Fruit fly (Drosophila melanogaster) whole organism, embryonic: ENCODE data around the gene udt.

Source experiments
- Adf1 ChIP-seq: fragments of 200-800 bp; sonication (Bioruptor generic); IDR thresholded peaks from 2 replicates; pipeline ENCODE4 v1.3.6; 2022; ENCODE audit warnings: missing biosample characterization, missing genetic modification characterization
- B-H2 ChIP-seq: fragments of 200-800 bp; sonication (Bioruptor generic); optimal IDR thresholded peaks from 2 replicates; lab custom pipeline; 2018; ENCODE audit warnings: missing biosample characterization, mild to moderate bottlenecking, missing genetic modification characterization
- CG11085 ChIP-seq: fragments of 200-800 bp; sonication (Bioruptor generic); IDR thresholded peaks from 2 replicates; pipeline ENCODE4 v1.3.6; 2022; ENCODE audit warnings: missing biosample characterization, missing genetic modification characterization
- CG1233 ChIP-seq: fragments of 200-800 bp; sonication (Bioruptor generic); optimal IDR thresholded peaks from 4 replicates; lab custom pipeline; 2018; ENCODE audit warnings: missing biosample characterization, mild to moderate bottlenecking, missing genetic modification characterization
- CG12659 ChIP-seq: fragments of 200-800 bp; sonication (Bioruptor generic); optimal IDR thresholded peaks from 3 replicates; lab custom pipeline; 2017; ENCODE audit warnings: mild to moderate bottlenecking, missing biosample characterization, missing genetic modification reagents, missing genetic modification characterization
- CG13894 ChIP-seq: fragments of 200-800 bp; sonication (Bioruptor generic); optimal IDR thresholded peaks from 3 replicates; lab custom pipeline; 2018; ENCODE audit warnings: missing biosample characterization, mild to moderate bottlenecking, missing genetic modification characterization, moderate library complexity
- CG14710 ChIP-seq: fragments of 200-800 bp; sonication (Bioruptor generic); optimal IDR thresholded peaks from 3 replicates; lab custom pipeline; 2019; ENCODE audit warnings: missing biosample characterization, mild to moderate bottlenecking, missing genetic modification characterization, moderate library complexity
- CG15073 ChIP-seq: fragments of 200-800 bp; sonication (Bioruptor generic); optimal IDR thresholded peaks from 2 replicates; lab custom pipeline; 2016; ENCODE audit warnings: missing biosample characterization, missing genetic modification characterization
- CG17912 ChIP-seq: fragments of 200-800 bp; sonication (Bioruptor generic); optimal IDR thresholded peaks from 2 replicates; lab custom pipeline; 2018; ENCODE audit warnings: missing biosample characterization, mild to moderate bottlenecking, missing genetic modification characterization
- CG18476 ChIP-seq: fragments of 200-800 bp; sonication (Bioruptor generic); optimal IDR thresholded peaks from 2 replicates; lab custom pipeline; 2016; ENCODE audit warnings: missing biosample characterization, mild to moderate bottlenecking, missing genetic modification characterization
- CG2712 ChIP-seq: fragments of 200-800 bp; optimal IDR thresholded peaks from 3 replicates; lab custom pipeline; 2019; ENCODE audit warnings: missing biosample characterization, mild to moderate bottlenecking, missing genetic modification characterization, moderate library complexity
- CG34376 ChIP-seq: fragments of 200-800 bp; sonication (Bioruptor generic); optimal IDR thresholded peaks from 2 replicates; lab custom pipeline; 2018; ENCODE audit warnings: missing biosample characterization, mild to moderate bottlenecking, missing genetic modification characterization
- CG42726 ChIP-seq: fragments of 200-800 bp; sonication (Bioruptor generic); IDR thresholded peaks from 2 replicates; pipeline ENCODE4 v1.3.6; 2022; ENCODE audit warnings: missing biosample characterization, missing genetic modification characterization; ENCODE audit not compliant: partially characterized antibody
- CG7786 ChIP-seq: fragments of 200-800 bp; sonication (Bioruptor generic); optimal IDR thresholded peaks from 2 replicates; lab custom pipeline; 2016; ENCODE audit warnings: missing biosample characterization, missing genetic modification characterization
- CG8388 ChIP-seq: fragments of 200-800 bp; sonication (Bioruptor generic); optimal IDR thresholded peaks from 2 replicates; lab custom pipeline; 2019; ENCODE audit warnings: missing biosample characterization, mild to moderate bottlenecking, missing genetic modification characterization, moderate library complexity
- CG9876 ChIP-seq: fragments of 200-800 bp; sonication (Bioruptor generic); optimal IDR thresholded peaks from 2 replicates; lab custom pipeline; 2016; ENCODE audit warnings: missing biosample characterization, missing genetic modification characterization
- CkIIα-i1 ChIP-seq: fragments of 200-800 bp; sonication (Bioruptor generic); IDR thresholded peaks from 2 replicates; pipeline ENCODE4 v1.3.6; 2022; ENCODE audit warnings: missing biosample characterization, missing genetic modification characterization
- CoRest ChIP-seq: fragments of 200-800 bp; sonication (Bioruptor generic); optimal IDR thresholded peaks from 3 replicates; lab custom pipeline; 2018; ENCODE audit warnings: missing biosample characterization, mild to moderate bottlenecking, missing genetic modification characterization, moderate library complexity
- D19B ChIP-seq: fragments of 200-800 bp; sonication (Bioruptor generic); optimal IDR thresholded peaks from 2 replicates; lab custom pipeline; 2017; ENCODE audit warnings: missing biosample characterization, mild to moderate bottlenecking, missing genetic modification characterization
- Eip74EF ChIP-seq, 2 experiments: fragments of 200-800 bp in 1 of 2; fragments of >200 bp in 1 of 2; sonication (Bioruptor generic) in 1 of 2; optimal IDR thresholded peaks; 2 replicates each; lab custom pipeline; 2017 to 2019; ENCODE audit warnings: missing biosample characterization in 2 of 2, missing genetic modification characterization in 2 of 2, mild to moderate bottlenecking in 1 of 2, moderate library complexity in 1 of 2
- GATAe ChIP-seq: fragments of 200-800 bp; sonication (Bioruptor generic); conservative IDR thresholded peaks from 2 replicates; pipeline ENCODE4 v1.3.6; 2022; ENCODE audit warnings: missing biosample characterization, missing genetic modification characterization
- HLH4C ChIP-seq: fragments of 200-800 bp; sonication (Bioruptor generic); IDR thresholded peaks from 3 replicates; pipeline ENCODE4 v1.3.6; 2022; ENCODE audit warnings: missing biosample characterization, missing genetic modification characterization; ENCODE audit not compliant: partially characterized antibody
- HmgD ChIP-seq: fragments of 200-800 bp; sonication (Bioruptor generic); optimal IDR thresholded peaks from 3 replicates; lab custom pipeline; 2016; ENCODE audit warnings: missing biosample characterization, missing genetic modification characterization
- MBD-R2 ChIP-seq: fragments of 200-800 bp; sonication (Bioruptor generic); IDR thresholded peaks from 2 replicates; pipeline ENCODE4 v1.3.6; 2022; ENCODE audit warnings: missing biosample characterization, missing genetic modification characterization
- Ravus ChIP-seq: fragments of 200-800 bp; sonication (Bioruptor generic); IDR thresholded peaks from 2 replicates; pipeline ENCODE4 v1.3.6; 2022; ENCODE audit warnings: missing biosample characterization, missing genetic modification characterization
- Taf1 ChIP-seq: fragments of 200-800 bp; sonication (Bioruptor generic); IDR thresholded peaks from 2 replicates; pipeline ENCODE4 v1.3.6; 2022; ENCODE audit warnings: missing biosample characterization, missing genetic modification characterization
- bsh ChIP-seq, 2 experiments: fragments of 200-800 bp; sonication (Bioruptor generic); optimal IDR thresholded peaks; 2 replicates each; lab custom pipeline; 2017 to 2018; ENCODE audit warnings: mild to moderate bottlenecking in 2 of 2, missing biosample characterization in 2 of 2, missing genetic modification characterization in 2 of 2, moderate library complexity in 1 of 2
- caup ChIP-seq: fragments of 200-800 bp; sonication (Bioruptor generic); optimal IDR thresholded peaks from 3 replicates; lab custom pipeline; 2017; ENCODE audit warnings: missing biosample characterization, mild to moderate bottlenecking, missing genetic modification characterization, moderate library complexity; ENCODE audit not compliant: severe bottlenecking
- chinmo ChIP-seq: fragments of 200-800 bp; sonication (Bioruptor generic); IDR thresholded peaks from 4 replicates; pipeline ENCODE4 v1.3.6; 2022; ENCODE audit warnings: missing biosample characterization, missing genetic modification characterization; ENCODE audit not compliant: partially characterized antibody
- dmrt11E ChIP-seq: fragments of 200-800 bp; sonication (Bioruptor generic); optimal IDR thresholded peaks from 3 replicates; lab custom pipeline; 2018; ENCODE audit warnings: missing biosample characterization, mild to moderate bottlenecking, missing genetic modification characterization, moderate library complexity
- ems ChIP-seq: fragments of 200-800 bp; sonication (Bioruptor generic); optimal IDR thresholded peaks from 3 replicates; lab custom pipeline; 2016; ENCODE audit warnings: missing biosample characterization, missing genetic modification characterization
- ewg ChIP-seq: fragments of 200-800 bp; sonication (Bioruptor generic); optimal IDR thresholded peaks from 3 replicates; lab custom pipeline; 2017; ENCODE audit warnings: mild to moderate bottlenecking, missing biosample characterization, missing genetic modification reagents, missing genetic modification characterization
- exex ChIP-seq: fragments of 200-800 bp; sonication (Bioruptor generic); optimal IDR thresholded peaks from 4 replicates; lab custom pipeline; 2018; ENCODE audit warnings: missing biosample characterization, mild to moderate bottlenecking, missing genetic modification characterization, moderate library complexity
- fu2 ChIP-seq: fragments of 200-800 bp; sonication (Bioruptor generic); optimal IDR thresholded peaks from 2 replicates; lab custom pipeline; 2016; ENCODE audit warnings: missing biosample characterization, missing genetic modification characterization
- gem ChIP-seq: fragments of 200-800 bp; sonication (Bioruptor generic); optimal IDR thresholded peaks from 2 replicates; lab custom pipeline; 2019; ENCODE audit warnings: missing biosample characterization, mild to moderate bottlenecking, missing genetic modification characterization, moderate library complexity
- grau ChIP-seq: fragments of 200-800 bp; optimal IDR thresholded peaks from 3 replicates; lab custom pipeline; 2019; ENCODE audit warnings: missing biosample characterization, mild to moderate bottlenecking, missing genetic modification characterization, moderate library complexity
- gro ChIP-seq: fragments of 200-800 bp; sonication (Bioruptor generic); optimal IDR thresholded peaks from 2 replicates; lab custom pipeline; 2016; ENCODE audit warnings: missing biosample characterization, missing genetic modification characterization
- h ChIP-seq: fragments of >200 bp; optimal IDR thresholded peaks from 2 replicates; lab custom pipeline; 2017
- kah ChIP-seq: fragments of 200-800 bp; sonication (Bioruptor generic); optimal IDR thresholded peaks from 2 replicates; lab custom pipeline; 2018; ENCODE audit warnings: missing biosample characterization, mild to moderate bottlenecking, missing genetic modification characterization
- lmd ChIP-seq: fragments of 200-800 bp; sonication (Bioruptor generic); IDR thresholded peaks from 2 replicates; pipeline ENCODE4 v1.3.6; 2022; ENCODE audit warnings: missing biosample characterization, missing genetic modification characterization
- peb ChIP-seq: fragments of 200-800 bp; sonication (Bioruptor generic); IDR thresholded peaks from 2 replicates; pipeline ENCODE4 v1.3.6; 2022; ENCODE audit warnings: missing biosample characterization, missing genetic modification characterization
- pita ChIP-seq: fragments of 200-800 bp; sonication (Bioruptor generic); optimal IDR thresholded peaks from 2 replicates; lab custom pipeline; 2017; ENCODE audit warnings: missing biosample characterization, mild to moderate bottlenecking, missing genetic modification characterization
- prd ChIP-seq, 3 experiments: fragments of >200 bp in 2 of 3; fragments of 200-800 bp in 1 of 3; sonication (Bioruptor generic) in 1 of 3; optimal IDR thresholded peaks in 2 of 3; IDR thresholded peaks in 1 of 3; 2 replicates in 2 of 3; 3 replicates in 1 of 3; pipeline versions ENCODE4 v1.3.6 to Lab custom; 2017 to 2022; ENCODE audit warnings: missing biosample characterization in 1 of 3, missing genetic modification characterization in 1 of 3
- pros ChIP-seq: fragments of 200-800 bp; sonication (Bioruptor generic); optimal IDR thresholded peaks from 3 replicates; lab custom pipeline; 2019; ENCODE audit warnings: missing biosample characterization, mild to moderate bottlenecking, missing genetic modification characterization, moderate library complexity
- run ChIP-seq: fragments of 200-800 bp; sonication (Bioruptor generic); optimal IDR thresholded peaks from 3 replicates; lab custom pipeline; 2018; ENCODE audit warnings: missing biosample characterization, mild to moderate bottlenecking, missing genetic modification characterization
- sim ChIP-seq: fragments of 200-800 bp; sonication (Bioruptor generic); IDR thresholded peaks from 2 replicates; pipeline ENCODE4 v1.3.6; 2022; ENCODE audit warnings: missing biosample characterization, missing genetic modification characterization
- tll ChIP-seq, 2 experiments: fragments of 200-800 bp in 1 of 2; fragments of >200 bp in 1 of 2; sonication (Bioruptor generic) in 1 of 2; optimal IDR thresholded peaks; 2 replicates each; lab custom pipeline; 2017 to 2019; ENCODE audit warnings: missing biosample characterization in 2 of 2, missing genetic modification characterization in 2 of 2, mild to moderate bottlenecking in 1 of 2, moderate library complexity in 1 of 2
- tna ChIP-seq: fragments of 200-800 bp; sonication (Bioruptor generic); IDR thresholded peaks from 2 replicates; pipeline ENCODE4 v1.3.6; 2022; ENCODE audit warnings: missing biosample characterization, missing genetic modification characterization; ENCODE audit not compliant: partially characterized antibody
- usp ChIP-seq: fragments of >200 bp; optimal IDR thresholded peaks from 2 replicates; lab custom pipeline; 2017; ENCODE audit warnings: missing biosample characterization, missing genetic modification characterization
- zen ChIP-seq: fragments of 200-800 bp; sonication (Bioruptor generic); optimal IDR thresholded peaks from 3 replicates; lab custom pipeline; 2018; ENCODE audit warnings: missing biosample characterization, mild to moderate bottlenecking, missing genetic modification characterization, moderate library complexity

The udt gene

dm6 chr3R:23729066-23729465 is 34.0 kb downstream of the udt start (continued):
- TF ChIP-seq CG11085 = no peak
- no peak for TF ChIP-seq Taf1 (GFP tag; lab: Robert Waterston, UW)
- TF ChIP-seq pita (GFP tag; lab: Kevin White, UChicago) = no peak
- no peak for TF ChIP-seq CG17912
- peak; percentile 26 for TF ChIP-seq ems (GFP tag; lab: Kevin White, UChicago)
- no peak for TF ChIP-seq fu2
- TF ChIP-seq zen (tag; lab: Kevin White, UChicago) = peak; percentile 57
- TF ChIP-seq CG2712 (tag; lab: Kevin White, UChicago) = no peak
- TF ChIP-seq pros (GFP tag; lab: Kevin White, UChicago) = no peak
- TF ChIP-seq CG15073 (GFP tag; lab: Kevin White, UChicago) = no peak
- TF ChIP-seq peb (GFP tag; lab: Robert Waterston, UW) = no peak
- no peak for TF ChIP-seq tna
- peak in 1 of 2 experiments; percentile 74 for TF ChIP-seq tll (GFP tag; optimal IDR thresholded peaks at IDR 0.05; lab: Kevin White, UChicago)
- no peak for TF ChIP-seq Ravus (GFP tag; lab: Robert Waterston, UW)
- no peak for TF ChIP-seq HLH4C
- TF ChIP-seq CoRest = no peak
- TF ChIP-seq CkIIα-i1 (GFP tag; lab: Robert Waterston, UW) = no peak
- TF ChIP-seq chinmo (GFP tag; lab: Robert Waterston, UW) = 0 out of 4 replicates have a peak, but pooled peaks have one; percentile 17
- peak; percentile 5 for TF ChIP-seq dmrt11E (tag; lab: Kevin White, UChicago)
- peak; percentile 68 for TF ChIP-seq CG1233 (GFP tag; lab: Kevin White, UChicago)
- peak; percentile 47 for TF ChIP-seq gro
- no peak for TF ChIP-seq CG9876
- TF ChIP-seq usp (GFP tag; lab: Kevin White, UChicago) = no peak
- no peak for TF ChIP-seq CG14710 (tag; lab: Kevin White, UChicago)
- peak; percentile 81 for TF ChIP-seq B-H2
- no peak for TF ChIP-seq MBD-R2
- TF ChIP-seq D19B (GFP tag; lab: Kevin White, UChicago) = peak; percentile 21
- no peak for TF ChIP-seq Eip74EF (GFP tag; optimal IDR thresholded peaks at IDR 0.05; lab: Kevin White, UChicago)
- no peak for TF ChIP-seq CG8388 (GFP tag; lab: Kevin White, UChicago)
- TF ChIP-seq grau = no peak
- TF ChIP-seq GATAe = no peak
- TF ChIP-seq lmd (GFP tag; lab: Robert Waterston, UW) = no peak
- TF ChIP-seq sim = no peak
- TF ChIP-seq HmgD (GFP tag; lab: Kevin White, UChicago) = no peak
- peak; percentile 29 for TF ChIP-seq CG12659 (GFP tag; lab: Kevin White, UChicago)
- no peak for TF ChIP-seq Adf1
- TF ChIP-seq bsh (GFP tag; optimal IDR thresholded peaks at IDR 0.05; lab: Kevin White, UChicago) = peak in 1 of 2 experiments; percentile 24
- no peak for TF ChIP-seq CG18476 (GFP tag; lab: Kevin White, UChicago)
- no peak for TF ChIP-seq run (tag; lab: Kevin White, UChicago)
- no peak for TF ChIP-seq prd (optimal IDR thresholded peaks at IDR 0.05; lab: Kevin White, UChicago)
- TF ChIP-seq prd (GFP tag; IDR thresholded peaks at IDR 0.05; lab: Robert Waterston, UW) = no peak
- TF ChIP-seq exex (tag; lab: Kevin White, UChicago) = peak; percentile 56
- TF ChIP-seq caup = peak; percentile 78
- no peak for TF ChIP-seq CG42726 (GFP tag; lab: Robert Waterston, UW)
- peak; percentile 34 for TF ChIP-seq CG7786
- TF ChIP-seq h (lab: Kevin White, UChicago) = no peak
- TF ChIP-seq CG13894 (tag; lab: Kevin White, UChicago) = peak; percentile 73
- peak; percentile 24 for TF ChIP-seq kah (GFP tag; lab: Kevin White, UChicago)
- peak; percentile 9 for TF ChIP-seq gem (tag; lab: Kevin White, UChicago)
- TF ChIP-seq ewg = no peak
- peak; percentile 79 for TF ChIP-seq CG34376
